Worm (Caenorhabditis elegans) whole organism, young adult: Measurements from ENCODE around the gene clpp-1.

Experiments used
- B0035.1 ChIP-seq: sonication (generic microtip); optimal IDR thresholded peaks from 2 replicates; lab custom pipeline; 2016; ENCODE audit warnings: missing genetic modification characterization, mild to moderate bottlenecking, missing compliant biosample characterization, missing genotype, missing genetic modification reagents
- F10E7.11 ChIP-seq: sonication (generic microtip); optimal IDR thresholded peaks from 2 replicates; lab custom pipeline; 2017; ENCODE audit warnings: mild to moderate bottlenecking, missing genetic modification characterization, moderate library complexity, missing compliant biosample characterization
- F22D6.2 ChIP-seq: sonication (generic microtip); optimal IDR thresholded peaks from 2 replicates; lab custom pipeline; 2016; ENCODE audit warnings: mild to moderate bottlenecking, missing genetic modification characterization, missing compliant biosample characterization
- F33H1.4 ChIP-seq: fragments of 200-800 bp; sonication (Bioruptor generic); IDR thresholded peaks from 2 replicates; pipeline ENCODE4 v1.3.6; 2022; ENCODE audit warnings: missing genetic modification reagents, missing genetic modification characterization, missing compliant biosample characterization
- F55B11.4 ChIP-seq: sonication (generic microtip); optimal IDR thresholded peaks from 2 replicates; lab custom pipeline; 2016; ENCODE audit warnings: missing compliant biosample characterization, missing genetic modification characterization, borderline replicate concordance; ENCODE audit not compliant: insufficient read depth
- F57A8.1 ChIP-seq: fragments of 200-800 bp; sonication (Bioruptor generic); optimal IDR thresholded peaks from 2 replicates; lab custom pipeline; 2018; ENCODE audit warnings: mild to moderate bottlenecking, missing genetic modification characterization, moderate library complexity, missing compliant biosample characterization
- F57C9.4 ChIP-seq: sonication (generic microtip); optimal IDR thresholded peaks from 2 replicates; lab custom pipeline; 2017; ENCODE audit warnings: mild to moderate bottlenecking, missing genetic modification characterization, missing compliant biosample characterization
- T07F8.4 ChIP-seq: sonication (generic microtip); optimal IDR thresholded peaks from 2 replicates; lab custom pipeline; 2016; ENCODE audit warnings: mild to moderate bottlenecking, missing genetic modification characterization, moderate library complexity, missing compliant biosample characterization
- T26A5.8 ChIP-seq: sonication (generic microtip); optimal IDR thresholded peaks from 2 replicates; lab custom pipeline; 2016; ENCODE audit warnings: missing genetic modification characterization, missing compliant biosample characterization
- Y79H2A.3 ChIP-seq: fragments of 200-800 bp; sonication (Bioruptor generic); conservative IDR thresholded peaks from 2 replicates; pipeline ENCODE4 v1.3.6; 2022; ENCODE audit warnings: missing genetic modification reagents, missing genetic modification characterization, missing compliant biosample characterization
- ama-1 ChIP-seq, 3 experiments: fragments of 150-350 bp in 1 of 3; sonication (generic microtip) in 2 of 3; optimal IDR thresholded peaks; 2 replicates each; lab custom pipeline; 2014 to 2018; ENCODE audit warnings: missing biosample characterization in 2 of 3, missing genetic modification characterization in 2 of 3, missing genetic modification reagents in 2 of 3
- atf-7 ChIP-seq: sonication (generic microtip); optimal IDR thresholded peaks from 2 replicates; lab custom pipeline; 2017; ENCODE audit warnings: mild to moderate bottlenecking, missing genetic modification characterization, missing compliant biosample characterization
- athp-1 ChIP-seq: sonication (generic microtip); optimal IDR thresholded peaks from 2 replicates; lab custom pipeline; 2017; ENCODE audit warnings: mild to moderate bottlenecking, missing genetic modification characterization, missing compliant biosample characterization
- bed-1 ChIP-seq: fragments of 200-800 bp; sonication (Bioruptor generic); IDR thresholded peaks from 2 replicates; pipeline ENCODE4 v1.3.6; 2022; ENCODE audit warnings: missing genetic modification reagents, missing genetic modification characterization, missing compliant biosample characterization
- ceh-79 ChIP-seq: sonication (generic microtip); optimal IDR thresholded peaks from 2 replicates; lab custom pipeline; 2017; ENCODE audit warnings: mild to moderate bottlenecking, missing genetic modification characterization, missing compliant biosample characterization
- chd-7 ChIP-seq: sonication (generic microtip); optimal IDR thresholded peaks from 2 replicates; lab custom pipeline; 2016; ENCODE audit warnings: mild to moderate bottlenecking, missing genetic modification characterization, moderate library complexity, missing compliant biosample characterization
- die-1 ChIP-seq: sonication (generic microtip); optimal IDR thresholded peaks from 2 replicates; lab custom pipeline; 2016; ENCODE audit warnings: missing genotype, mild to moderate bottlenecking, missing genetic modification characterization, missing compliant biosample characterization
- dpff-1 ChIP-seq: sonication (generic microtip); optimal IDR thresholded peaks from 2 replicates; lab custom pipeline; 2017; ENCODE audit warnings: mild to moderate bottlenecking, missing genetic modification characterization, missing compliant biosample characterization
- gei-17 ChIP-seq: fragments of 200-800 bp; sonication (Bioruptor generic); optimal IDR thresholded peaks from 2 replicates; lab custom pipeline; 2018; ENCODE audit warnings: mild to moderate bottlenecking, missing genetic modification characterization, missing compliant biosample characterization
- hlh-12 ChIP-seq: sonication (generic microtip); optimal IDR thresholded peaks from 2 replicates; lab custom pipeline; 2016; ENCODE audit warnings: missing genetic modification characterization, missing compliant biosample characterization
- hsf-1 ChIP-seq: fragments of 200-800 bp; sonication (Bioruptor generic); IDR thresholded peaks from 2 replicates; pipeline ENCODE4 v1.3.6; 2022; ENCODE audit warnings: missing genetic modification reagents, missing genetic modification characterization, missing compliant biosample characterization
- lag-1 ChIP-seq: fragments of 200-800 bp; sonication (Bioruptor generic); IDR thresholded peaks from 2 replicates; pipeline ENCODE4 v1.3.6; 2022; ENCODE audit warnings: missing genetic modification reagents, missing genetic modification characterization, missing compliant biosample characterization
- lin-35 ChIP-seq, 3 experiments: fragments of 150-350 bp in 2 of 3; sonication (generic microtip) in 1 of 3; optimal IDR thresholded peaks; 2 replicates each; lab custom pipeline; 2014 to 2018; ENCODE audit warnings: missing biosample characterization in 3 of 3, missing genetic modification characterization in 3 of 3, missing genetic modification reagents in 3 of 3
- madf-3 ChIP-seq: fragments of 200-800 bp; sonication (Bioruptor generic); IDR thresholded peaks from 2 replicates; pipeline ENCODE4 v1.3.6; 2022; ENCODE audit warnings: missing genetic modification reagents, missing genetic modification characterization, missing compliant biosample characterization
- nfya-2 ChIP-seq: fragments of 200-800 bp; sonication (Bioruptor generic); IDR thresholded peaks from 2 replicates; pipeline ENCODE4 v1.3.6; 2022; ENCODE audit warnings: missing genetic modification reagents, missing genetic modification characterization, missing compliant biosample characterization
- nfyb-1 ChIP-seq: fragments of 200-800 bp; sonication (Bioruptor generic); IDR thresholded peaks from 2 replicates; pipeline ENCODE4 v1.3.6; 2022; ENCODE audit warnings: missing genetic modification reagents, missing genetic modification characterization, missing compliant biosample characterization
- nhr-120 ChIP-seq: fragments of 200-800 bp; sonication (Bioruptor generic); IDR thresholded peaks from 2 replicates; pipeline ENCODE4 v1.3.6; 2022; ENCODE audit warnings: missing genetic modification characterization, missing compliant biosample characterization
- nhr-27 ChIP-seq: fragments of 200-800 bp; sonication (Bioruptor generic); optimal IDR thresholded peaks from 2 replicates; lab custom pipeline; 2018; ENCODE audit warnings: mild to moderate bottlenecking, missing genetic modification characterization, moderate library complexity, missing compliant biosample characterization
- nhr-80 ChIP-seq: sonication (generic microtip); optimal IDR thresholded peaks from 2 replicates; lab custom pipeline; 2016; ENCODE audit warnings: missing genetic modification characterization, missing compliant biosample characterization
- rpc-1 ChIP-seq, 2 experiments: fragments of 150-350 bp in 1 of 2; sonication (generic microtip) in 1 of 2; optimal IDR thresholded peaks; 2 replicates each; lab custom pipeline; 2014 to 2018; ENCODE audit warnings: missing biosample characterization in 1 of 2, missing genetic modification characterization in 1 of 2, missing genetic modification reagents in 1 of 2, missing genotype in 1 of 2
- snpc-1.1 ChIP-seq: sonication (generic microtip); optimal IDR thresholded peaks from 2 replicates; lab custom pipeline; 2017; ENCODE audit warnings: missing genetic modification characterization, mild to moderate bottlenecking, missing compliant biosample characterization, antibody characterized with exemption, moderate library complexity, missing genotype, missing genetic modification reagents; ENCODE audit not compliant: insufficient read depth
- snpc-3.4 ChIP-seq: sonication (generic microtip); optimal IDR thresholded peaks from 2 replicates; lab custom pipeline; 2017; ENCODE audit warnings: missing genetic modification characterization, mild to moderate bottlenecking, missing compliant biosample characterization, antibody characterized with exemption, moderate library complexity, missing genotype, missing genetic modification reagents
- tlf-1 ChIP-seq: fragments of 200-800 bp; sonication (Bioruptor generic); optimal IDR thresholded peaks from 2 replicates; lab custom pipeline; 2018; ENCODE audit warnings: mild to moderate bottlenecking, missing genetic modification characterization, missing compliant biosample characterization
- unc-62 ChIP-seq: fragments of 150-350 bp; optimal IDR thresholded peaks from 2 replicates; lab custom pipeline; 2014; ENCODE audit warnings: missing biosample characterization, missing genetic modification reagents, missing genetic modification characterization
- ztf-18 ChIP-seq: sonication (generic microtip); optimal IDR thresholded peaks from 2 replicates; lab custom pipeline; 2016; ENCODE audit warnings: missing genotype, mild to moderate bottlenecking, missing genetic modification characterization, missing compliant biosample characterization
- ztf-25 ChIP-seq: fragments of 200-800 bp; sonication (Bioruptor generic); IDR thresholded peaks from 2 replicates; pipeline ENCODE4 v1.3.6; 2022; ENCODE audit warnings: missing genetic modification reagents, missing genetic modification characterization, missing compliant biosample characterization
- ztf-28 ChIP-seq: fragments of 200-800 bp; sonication (Bioruptor generic); IDR thresholded peaks from 2 replicates; pipeline ENCODE4 v1.3.6; 2022; ENCODE audit warnings: missing genetic modification reagents, missing genetic modification characterization, missing compliant biosample characterization

Gene clpp-1

DNA sequence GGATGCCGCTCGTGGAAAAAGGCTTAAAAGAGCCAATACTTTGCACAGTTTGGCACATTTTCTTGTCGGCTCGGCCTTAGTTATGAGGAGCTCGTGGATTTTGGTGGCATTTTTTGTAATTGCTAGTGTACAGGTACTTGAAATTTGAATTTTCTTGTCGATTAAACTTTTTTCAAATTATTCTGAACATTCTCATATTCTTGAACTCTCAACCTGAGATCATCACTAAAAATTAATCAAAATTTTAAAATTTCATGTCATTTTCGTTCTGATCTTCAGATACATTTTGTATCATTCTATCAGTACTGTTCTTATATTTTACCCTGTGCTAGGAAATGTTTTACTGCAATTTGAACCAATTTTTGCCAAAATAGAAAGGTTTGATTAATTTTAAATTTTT is 18.8 kb upstream of the clpp-1 start, which contains the start of gene idpp-4:
Gene idpp-4, plus strand, starts transcription at position 51 of the 400 bp plus-strand sequence.
- no peak for TF ChIP-seq ceh-79
- no peak for TF ChIP-seq ztf-28
- TF ChIP-seq snpc-1.1 (tag; lab: Kevin White, UChicago) = no peak
- TF ChIP-seq F57C9.4 = no peak
- no peak for TF ChIP-seq rpc-1 (optimal IDR thresholded peaks at IDR 0.05; lab: Kevin White, UChicago)
- no peak for TF ChIP-seq rpc-1 (tag; optimal IDR thresholded peaks at IDR 0.05; lab: Kevin White, UChicago)
- no peak for TF ChIP-seq ztf-18 (tag; lab: Kevin White, UChicago)
- no peak for TF ChIP-seq B0035.1 (tag; lab: Kevin White, UChicago)
- no peak for TF ChIP-seq gei-17 (GFP tag; lab: Kevin White, UChicago)
- TF ChIP-seq snpc-3.4 (tag; lab: Kevin White, UChicago) = no peak
- TF ChIP-seq nhr-80 = no peak
- no peak for TF ChIP-seq T07F8.4 (tag; lab: Kevin White, UChicago)
- no peak for TF ChIP-seq chd-7 (tag; lab: Kevin White, UChicago)

DNA sequence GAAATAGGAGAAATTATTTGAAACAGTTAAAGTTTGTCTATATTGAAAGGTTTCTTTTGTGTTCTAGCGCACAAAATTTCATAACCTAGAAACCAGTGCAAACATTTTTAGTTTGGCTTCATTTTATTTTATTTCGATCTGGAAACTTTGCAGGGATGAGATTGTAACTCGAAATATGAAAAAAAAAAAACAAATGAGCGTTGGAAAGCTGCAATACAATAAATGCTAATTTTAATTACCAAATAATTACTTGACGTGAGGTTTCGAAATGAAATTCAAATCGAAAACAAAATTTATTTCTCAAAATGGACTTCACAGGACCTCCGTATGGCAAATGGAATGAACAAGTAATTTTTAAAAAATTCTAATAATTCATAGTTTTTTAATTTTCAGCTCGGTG is 14.4 kb upstream of the clpp-1 start, which contains the start of gene M02G9.4:
Gene M02G9.4, plus strand, starts transcription at position 301 of the 400 bp plus-strand sequence.
- TF ChIP-seq F55B11.4 (tag; lab: Kevin White, UChicago) = no peak
- no peak for TF ChIP-seq snpc-3.4 (tag; lab: Kevin White, UChicago)
- TF ChIP-seq hlh-12 (tag; lab: Kevin White, UChicago) = no peak
- no peak for TF ChIP-seq nhr-27
- no peak for TF ChIP-seq chd-7 (tag; lab: Kevin White, UChicago)
- TF ChIP-seq F22D6.2 = no peak
- TF ChIP-seq nhr-120 (GFP tag; lab: Robert Waterston, UW) = no peak
- TF ChIP-seq hsf-1 (GFP tag; lab: Robert Waterston, UW) = no peak
- no peak for TF ChIP-seq ztf-25 (GFP tag; lab: Robert Waterston, UW)
- TF ChIP-seq lag-1 (GFP tag; lab: Robert Waterston, UW) = no peak
- TF ChIP-seq atf-7 = no peak

DNA sequence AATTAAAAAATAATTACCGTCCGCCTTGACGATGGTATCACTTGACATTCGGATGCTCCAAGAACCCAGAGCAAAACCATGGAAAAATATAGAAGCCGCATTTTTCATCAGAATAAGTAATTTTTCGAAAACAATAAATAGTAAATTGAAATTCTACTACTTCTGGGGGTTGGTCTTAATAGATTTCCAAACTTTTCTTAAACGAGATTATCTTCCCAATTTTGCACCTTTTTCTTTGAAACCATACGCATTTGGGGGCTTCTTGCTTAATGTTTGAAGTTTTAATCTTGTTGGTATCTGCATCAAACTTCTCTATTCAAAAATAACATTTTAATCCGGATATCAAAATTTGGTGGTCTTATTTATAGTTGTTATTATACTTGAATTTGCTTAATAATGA is 13.5 kb upstream of the clpp-1 start, which contains the start of gene gcy-5:
Gene gcy-5, minus strand, starts transcription at position 101 of the 400 bp plus-strand sequence.
- TF ChIP-seq athp-1 (tag; lab: Kevin White, UChicago) (no peak), die-1 (no peak), F10E7.11 (tag; lab: Kevin White, UChicago) (no peak), F57C9.4 (no peak), nfyb-1 (GFP tag; lab: Robert Waterston, UW) (no peak), Y79H2A.3 (GFP tag; lab: Robert Waterston, UW) (no peak), unc-62 (GFP tag; lab: Kevin White, UChicago) (no peak), tlf-1 (GFP tag; lab: Kevin White, UChicago) (no peak), madf-3 (no peak)

DNA sequence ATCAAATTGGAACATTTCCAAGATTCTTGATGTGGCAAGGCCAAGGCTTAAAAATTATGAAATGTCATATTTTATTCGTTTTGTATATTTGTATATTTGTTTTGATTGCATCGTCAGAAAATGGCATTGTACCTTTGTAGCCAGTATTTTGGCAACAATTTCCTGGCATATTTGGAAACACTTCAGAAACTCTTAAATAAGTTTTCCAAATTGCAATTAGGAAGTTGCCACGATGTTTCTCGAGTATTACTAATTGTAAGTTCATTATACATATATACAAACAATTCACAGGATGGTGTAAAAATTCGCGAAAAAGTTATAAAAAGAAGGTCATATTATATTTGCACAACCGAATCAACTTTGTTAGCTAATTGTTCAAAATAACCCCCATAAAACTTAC is 12.6 kb upstream of the clpp-1 start, which contains the start of gene idpp-8:
Gene idpp-8, plus strand, starts transcription at position 301 of the 400 bp plus-strand sequence.
- TF ChIP-seq unc-62 (GFP tag; lab: Kevin White, UChicago) = no peak
- no peak for TF ChIP-seq F33H1.4 (GFP tag; lab: Robert Waterston, UW)
- TF ChIP-seq T26A5.8 = no peak
- no peak for TF ChIP-seq nfya-2 (GFP tag; lab: Robert Waterston, UW)
- TF ChIP-seq chd-7 (tag; lab: Kevin White, UChicago) = no peak

DNA sequence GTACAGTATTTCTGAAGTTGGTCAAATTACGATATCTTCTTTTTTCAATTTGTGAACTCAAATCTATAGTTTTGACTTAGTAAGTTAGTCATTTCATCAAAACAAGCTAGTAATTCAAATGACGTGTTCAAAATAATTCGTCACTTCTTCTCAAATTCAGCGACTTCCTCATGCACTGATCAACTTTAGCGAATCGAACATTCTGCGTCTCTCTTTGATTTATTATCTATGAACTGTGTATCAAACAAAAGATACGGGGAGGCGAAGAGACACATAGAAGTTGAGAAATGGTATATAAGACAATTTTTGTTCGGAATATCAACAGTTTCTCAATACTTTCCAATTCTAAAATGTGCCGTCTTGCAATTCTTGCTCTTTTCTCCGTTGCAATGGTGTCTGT is 9.3 kb upstream of the clpp-1 start, which contains the start of gene srlf-34:
Gene srlf-34, plus strand, starts transcription at position 321 of the 400 bp plus-strand sequence.
- TF ChIP-seq F57A8.1 (GFP tag; lab: Kevin White, UChicago) (no peak), ama-1 (optimal IDR thresholded peaks at IDR 0.05; lab: Kevin White, UChicago) (no peak), ama-1 (GFP tag; optimal IDR thresholded peaks at IDR 0.05; lab: Kevin White, UChicago) (no peak), athp-1 (tag; lab: Kevin White, UChicago) (no peak), lin-35 (GFP tag; optimal IDR thresholded peaks at IDR 0.05; lab: Kevin White, UChicago) (no peak), dpff-1 (no peak), bed-1 (GFP tag; lab: Robert Waterston, UW) (no peak)
